Fruit fly (Drosophila melanogaster) whole organism, embryonic: ENCODE measurements around the gene CG2256.
A peak's percentile ranks its signal among the peaks of the same experiment; 100 is the strongest.

Experiments
- Asciz ChIP-seq: fragments of 200-800 bp; sonication (Bioruptor generic); optimal IDR thresholded peaks from 2 replicates; lab custom pipeline; 2017; ENCODE audit warnings: missing biosample characterization, mild to moderate bottlenecking, missing genetic modification characterization, missing genetic modification reagents
- B-H1 ChIP-seq: fragments of 200-800 bp; sonication (Bioruptor generic); IDR thresholded peaks from 3 replicates; pipeline ENCODE4 v1.3.6; 2022; ENCODE audit warnings: missing biosample characterization, missing genetic modification characterization
- Bteb2 ChIP-seq: fragments of 200-800 bp; sonication (Bioruptor generic); optimal IDR thresholded peaks from 2 replicates; lab custom pipeline; 2016; ENCODE audit warnings: missing biosample characterization, missing genetic modification characterization
- CG1233 ChIP-seq: fragments of 200-800 bp; sonication (Bioruptor generic); optimal IDR thresholded peaks from 4 replicates; lab custom pipeline; 2018; ENCODE audit warnings: missing biosample characterization, mild to moderate bottlenecking, missing genetic modification characterization
- CG13287 ChIP-seq: fragments of 200-800 bp; sonication (Bioruptor generic); IDR thresholded peaks from 2 replicates; pipeline ENCODE4 v1.3.6; 2022; ENCODE audit warnings: missing biosample characterization, missing genetic modification characterization; ENCODE audit not compliant: partially characterized antibody
- CG14710 ChIP-seq: fragments of 200-800 bp; sonication (Bioruptor generic); optimal IDR thresholded peaks from 3 replicates; lab custom pipeline; 2019; ENCODE audit warnings: missing biosample characterization, mild to moderate bottlenecking, missing genetic modification characterization, moderate library complexity
- CG15601 ChIP-seq: fragments of 200-800 bp; sonication (Bioruptor generic); optimal IDR thresholded peaks from 3 replicates; lab custom pipeline; 2019; ENCODE audit warnings: missing biosample characterization, mild to moderate bottlenecking, missing genetic modification characterization, moderate library complexity
- CG15696 ChIP-seq: fragments of 200-800 bp; sonication (Bioruptor generic); optimal IDR thresholded peaks from 2 replicates; lab custom pipeline; 2019; ENCODE audit warnings: missing biosample characterization, mild to moderate bottlenecking, missing genetic modification characterization, moderate library complexity
- CG18599 ChIP-seq: fragments of 200-800 bp; sonication (Bioruptor generic); optimal IDR thresholded peaks from 3 replicates; lab custom pipeline; 2017; ENCODE audit warnings: missing biosample characterization, missing genetic modification characterization, mild to moderate bottlenecking, moderate library complexity, missing genetic modification reagents
- CG18619 ChIP-seq: fragments of 200-800 bp; sonication (Bioruptor generic); optimal IDR thresholded peaks from 3 replicates; lab custom pipeline; 2017; ENCODE audit warnings: missing biosample characterization, mild to moderate bottlenecking, missing genetic modification characterization
- CG2712 ChIP-seq: fragments of 200-800 bp; optimal IDR thresholded peaks from 3 replicates; lab custom pipeline; 2019; ENCODE audit warnings: missing biosample characterization, mild to moderate bottlenecking, missing genetic modification characterization, moderate library complexity
- CG30431 ChIP-seq: fragments of 200-800 bp; sonication (Bioruptor generic); optimal IDR thresholded peaks from 2 replicates; lab custom pipeline; 2017; ENCODE audit warnings: missing biosample characterization, missing genetic modification characterization
- CG3065 ChIP-seq: fragments of 200-800 bp; sonication (Bioruptor generic); optimal IDR thresholded peaks from 2 replicates; lab custom pipeline; 2016; ENCODE audit warnings: missing biosample characterization, missing genetic modification characterization
- CG3281 ChIP-seq: fragments of 200-800 bp; sonication (Bioruptor generic); optimal IDR thresholded peaks from 3 replicates; lab custom pipeline; 2017; ENCODE audit warnings: missing biosample characterization, mild to moderate bottlenecking, missing genetic modification characterization
- CG34224 ChIP-seq: fragments of 200-800 bp; sonication (Bioruptor generic); IDR thresholded peaks from 3 replicates; pipeline ENCODE4 v1.3.6; 2022; ENCODE audit warnings: missing biosample characterization, missing genetic modification characterization; ENCODE audit not compliant: partially characterized antibody
- CG3995 ChIP-seq: fragments of 200-800 bp; sonication (Bioruptor generic); optimal IDR thresholded peaks from 3 replicates; lab custom pipeline; 2016; ENCODE audit warnings: missing biosample characterization, missing genetic modification characterization
- CG42726 ChIP-seq: fragments of 200-800 bp; sonication (Bioruptor generic); IDR thresholded peaks from 2 replicates; pipeline ENCODE4 v1.3.6; 2022; ENCODE audit warnings: missing biosample characterization, missing genetic modification characterization; ENCODE audit not compliant: partially characterized antibody
- CG4617 ChIP-seq: fragments of 200-800 bp; sonication (Bioruptor generic); optimal IDR thresholded peaks from 3 replicates; lab custom pipeline; 2016; ENCODE audit warnings: missing biosample characterization, missing genetic modification characterization, borderline replicate concordance
- CG6272 ChIP-seq: fragments of 200-800 bp; sonication (Bioruptor generic); IDR thresholded peaks from 2 replicates; pipeline ENCODE4 v1.3.6; 2022; ENCODE audit warnings: missing biosample characterization, missing genetic modification characterization
- CG9876 ChIP-seq: fragments of 200-800 bp; sonication (Bioruptor generic); optimal IDR thresholded peaks from 2 replicates; lab custom pipeline; 2016; ENCODE audit warnings: missing biosample characterization, missing genetic modification characterization
- Chrac-16 ChIP-seq: fragments of 200-800 bp; sonication (Bioruptor generic); optimal IDR thresholded peaks from 3 replicates; lab custom pipeline; 2016; ENCODE audit warnings: missing biosample characterization, missing genetic modification characterization
- CkIIα-i1 ChIP-seq: fragments of 200-800 bp; sonication (Bioruptor generic); IDR thresholded peaks from 2 replicates; pipeline ENCODE4 v1.3.6; 2022; ENCODE audit warnings: missing biosample characterization, missing genetic modification characterization
- CrebB ChIP-seq: fragments of 200-800 bp; sonication (Bioruptor generic); optimal IDR thresholded peaks from 3 replicates; lab custom pipeline; 2018; ENCODE audit warnings: missing biosample characterization, mild to moderate bottlenecking, missing genetic modification characterization
- HLH4C ChIP-seq: fragments of 200-800 bp; sonication (Bioruptor generic); IDR thresholded peaks from 3 replicates; pipeline ENCODE4 v1.3.6; 2022; ENCODE audit warnings: missing biosample characterization, missing genetic modification characterization; ENCODE audit not compliant: partially characterized antibody
- Hey ChIP-seq: fragments of 200-800 bp; sonication (Bioruptor generic); optimal IDR thresholded peaks from 3 replicates; lab custom pipeline; 2018; ENCODE audit warnings: missing biosample characterization, mild to moderate bottlenecking, missing genetic modification characterization
- NC2β ChIP-seq: fragments of 200-800 bp; sonication (Bioruptor generic); optimal IDR thresholded peaks from 2 replicates; lab custom pipeline; 2016; ENCODE audit warnings: missing biosample characterization, missing genetic modification characterization
- Neu2 ChIP-seq: fragments of 200-800 bp; sonication (Bioruptor generic); optimal IDR thresholded peaks from 3 replicates; lab custom pipeline; 2016; ENCODE audit warnings: missing biosample characterization, missing genetic modification characterization, borderline replicate concordance
- Oaz ChIP-seq: fragments of 200-800 bp; sonication (Bioruptor generic); IDR thresholded peaks from 2 replicates; pipeline ENCODE4 v1.3.6; 2022; ENCODE audit warnings: missing biosample characterization, missing genetic modification characterization
- Ravus ChIP-seq: fragments of 200-800 bp; sonication (Bioruptor generic); IDR thresholded peaks from 2 replicates; pipeline ENCODE4 v1.3.6; 2022; ENCODE audit warnings: missing biosample characterization, missing genetic modification characterization
- Side ChIP-seq: fragments of 200-800 bp; sonication (Bioruptor generic); optimal IDR thresholded peaks from 2 replicates; lab custom pipeline; 2016; ENCODE audit warnings: missing biosample characterization, missing genetic modification characterization
- Sry-β ChIP-seq: fragments of 200-800 bp; sonication (Bioruptor generic); optimal IDR thresholded peaks from 2 replicates; lab custom pipeline; 2018; ENCODE audit warnings: missing biosample characterization, mild to moderate bottlenecking, missing genetic modification characterization, moderate library complexity
- chm ChIP-seq: fragments of 200-800 bp; sonication (Bioruptor generic); IDR thresholded peaks from 2 replicates; pipeline ENCODE4 v1.3.6; 2022; ENCODE audit warnings: missing biosample characterization, missing genetic modification characterization
- chn ChIP-seq: fragments of 200-800 bp; sonication (Bioruptor generic); optimal IDR thresholded peaks from 2 replicates; lab custom pipeline; 2016; ENCODE audit warnings: missing biosample characterization, missing genetic modification characterization
- dan ChIP-seq: fragments of 200-800 bp; sonication (Bioruptor generic); IDR thresholded peaks from 2 replicates; pipeline ENCODE4 v1.3.6; 2022; ENCODE audit warnings: missing biosample characterization, missing genetic modification characterization
- dmrt99B ChIP-seq: fragments of 200-800 bp; sonication (Bioruptor generic); optimal IDR thresholded peaks from 2 replicates; lab custom pipeline; 2018; ENCODE audit warnings: missing biosample characterization, mild to moderate bottlenecking, missing genetic modification characterization, moderate library complexity
- ems ChIP-seq: fragments of 200-800 bp; sonication (Bioruptor generic); optimal IDR thresholded peaks from 3 replicates; lab custom pipeline; 2016; ENCODE audit warnings: missing biosample characterization, missing genetic modification characterization
- eve ChIP-seq, 2 experiments: fragments of >200 bp; optimal IDR thresholded peaks; 2 replicates each; lab custom pipeline; 2017; ENCODE audit warnings: missing biosample characterization in 2 of 2, missing genetic modification characterization in 2 of 2
- ftz-f1 ChIP-seq: fragments of 200-800 bp; sonication (Bioruptor generic); optimal IDR thresholded peaks from 2 replicates; lab custom pipeline; 2016; ENCODE audit warnings: missing biosample characterization, missing genetic modification characterization
- kah ChIP-seq: fragments of 200-800 bp; sonication (Bioruptor generic); optimal IDR thresholded peaks from 2 replicates; lab custom pipeline; 2018; ENCODE audit warnings: missing biosample characterization, mild to moderate bottlenecking, missing genetic modification characterization
- onecut ChIP-seq: fragments of 200-800 bp; sonication (Bioruptor generic); IDR thresholded peaks from 2 replicates; pipeline ENCODE4 v1.3.6; 2022; ENCODE audit warnings: missing biosample characterization, missing genetic modification characterization
- pho ChIP-seq: fragments of 200-800 bp; sonication (Bioruptor generic); optimal IDR thresholded peaks from 2 replicates; lab custom pipeline; 2016; ENCODE audit warnings: missing biosample characterization, missing genetic modification characterization
- prd ChIP-seq, 3 experiments: fragments of >200 bp in 2 of 3; fragments of 200-800 bp in 1 of 3; sonication (Bioruptor generic) in 1 of 3; optimal IDR thresholded peaks in 2 of 3; IDR thresholded peaks in 1 of 3; 2 replicates in 2 of 3; 3 replicates in 1 of 3; pipeline versions ENCODE4 v1.3.6 to Lab custom; 2017 to 2022; ENCODE audit warnings: missing biosample characterization in 1 of 3, missing genetic modification characterization in 1 of 3
- pum ChIP-seq: fragments of 200-800 bp; sonication (Bioruptor generic); optimal IDR thresholded peaks from 2 replicates; lab custom pipeline; 2016; ENCODE audit warnings: missing biosample characterization, missing genetic modification characterization
- rib ChIP-seq: fragments of 200-800 bp; sonication (Bioruptor generic); IDR thresholded peaks from 2 replicates; pipeline ENCODE4 v1.3.6; 2022; ENCODE audit warnings: missing biosample characterization, missing genetic modification characterization
- sens ChIP-seq: fragments of 200-800 bp; sonication (Bioruptor generic); peaks from one replicate; lab custom pipeline; 2016; ENCODE audit warnings: missing biosample characterization, missing genetic modification characterization
- tio ChIP-seq: fragments of 200-800 bp; sonication (Bioruptor generic); optimal IDR thresholded peaks from 2 replicates; lab custom pipeline; 2017; ENCODE audit warnings: missing biosample characterization, missing genetic modification characterization, inconsistent platforms
- wek ChIP-seq: fragments of 200-800 bp; sonication (Bioruptor generic); optimal IDR thresholded peaks from 3 replicates; lab custom pipeline; 2018; ENCODE audit warnings: missing biosample characterization, mild to moderate bottlenecking, missing genetic modification characterization, moderate library complexity
- zen2 ChIP-seq: fragments of 200-800 bp; sonication (Bioruptor generic); IDR thresholded peaks from 3 replicates; pipeline ENCODE4 v1.3.6; 2022; ENCODE audit warnings: missing biosample characterization, missing genetic modification characterization; ENCODE audit not compliant: partially characterized antibody
- zfh2 ChIP-seq: fragments of 200-800 bp; sonication (Bioruptor generic); optimal IDR thresholded peaks from 2 replicates; lab custom pipeline; 2016; ENCODE audit warnings: missing biosample characterization, missing genetic modification characterization

Gene CG2256

DNA sequence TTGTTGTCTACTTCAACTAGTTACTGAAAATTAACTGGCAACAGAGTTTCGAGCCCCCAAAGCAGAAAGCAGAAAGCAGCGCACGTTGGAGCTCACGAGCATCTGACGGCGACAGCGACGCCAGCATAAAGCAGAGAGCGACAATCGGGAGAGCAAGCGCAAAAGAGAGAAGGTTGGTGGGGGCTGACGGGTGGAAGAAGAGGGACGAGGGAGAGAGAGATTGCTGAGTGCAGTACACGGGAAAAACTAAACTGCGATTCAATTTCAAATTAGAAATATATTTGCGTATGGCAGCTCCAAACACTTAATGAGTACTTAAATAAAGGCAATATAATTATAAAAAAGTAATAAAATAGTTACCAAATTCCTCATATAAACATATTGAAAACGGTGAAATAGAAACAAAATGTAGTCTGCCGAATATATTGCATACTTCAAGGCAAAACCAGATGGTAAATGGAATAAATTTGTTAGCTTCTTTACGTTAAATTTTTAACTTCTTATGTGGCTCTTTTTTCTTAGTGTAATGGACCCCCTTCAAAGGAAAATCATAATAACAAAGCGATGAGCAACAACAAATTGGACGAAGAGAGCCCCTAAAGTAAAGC lies 5.2 kb upstream of the CG2256 start (continued):
- TF ChIP-seq tio (GFP tag; lab: Kevin White, UChicago) (peak; percentile 92), sens (peak; percentile 98), Neu2 (no peak), CG14710 (peak; percentile 92), CG3065 (GFP tag; lab: Kevin White, UChicago) (peak; percentile 84), CG9876 (GFP tag; lab: Kevin White, UChicago) (peak; percentile 25), CG1233 (GFP tag; lab: Kevin White, UChicago) (peak; percentile 93), chn (GFP tag; lab: Kevin White, UChicago) (peak; percentile 82), chm (GFP tag; lab: Robert Waterston, UW) (peak; percentile 52; the same call in 1 of the 2 replicates), kah (GFP tag; lab: Kevin White, UChicago) (peak; percentile 87), CG3281 (GFP tag; lab: Kevin White, UChicago) (peak; percentile 95), onecut (GFP tag; lab: Robert Waterston, UW) (peak; percentile 87), CG34224 (GFP tag; lab: Robert Waterston, UW) (no peak), dan (GFP tag; lab: Robert Waterston, UW) (no peak; the same call in 1 of the 2 replicates), Chrac-16 (GFP tag; lab: Kevin White, UChicago) (peak; percentile 92), CG18599 (GFP tag; lab: Kevin White, UChicago) (peak; percentile 97), CrebB (tag; lab: Kevin White, UChicago) (peak; percentile 92), eve (GFP tag; optimal IDR thresholded peaks at IDR 0.05; lab: Kevin White, UChicago) (peak in 1 of 2 experiments; percentile 98), CG6272 (GFP tag; lab: Robert Waterston, UW) (peak; percentile 90), CG4617 (GFP tag; lab: Kevin White, UChicago) (peak; percentile 68), rib (GFP tag; lab: Robert Waterston, UW) (peak; percentile 70), CG13287 (GFP tag; lab: Robert Waterston, UW) (no peak), B-H1 (GFP tag; lab: Robert Waterston, UW) (peak; percentile 84), Hey (tag; lab: Kevin White, UChicago) (peak; percentile 71), dmrt99B (tag; lab: Kevin White, UChicago) (peak; percentile 98), HLH4C (GFP tag; lab: Robert Waterston, UW) (no peak), pum (GFP tag; lab: Kevin White, UChicago) (peak; percentile 71), Bteb2 (GFP tag; lab: Kevin White, UChicago) (peak; percentile 85), CG15601 (tag; lab: Kevin White, UChicago) (peak; percentile 95), pho (GFP tag; lab: Kevin White, UChicago) (peak; percentile 80), CG2712 (tag; lab: Kevin White, UChicago) (peak; percentile 97), Sry-β (GFP tag; lab: Kevin White, UChicago) (peak; percentile 57), zen2 (GFP tag; lab: Robert Waterston, UW) (no peak), wek (GFP tag; lab: Kevin White, UChicago) (peak; percentile 75), Side (GFP tag; lab: Kevin White, UChicago) (peak; percentile 54), Oaz (GFP tag; lab: Robert Waterston, UW) (peak; percentile 84), NC2β (peak; percentile 68), CG18619 (peak; percentile 95), ftz-f1 (peak; percentile 25), CG30431 (GFP tag; lab: Kevin White, UChicago) (peak; percentile 84), CG3995 (GFP tag; lab: Kevin White, UChicago) (peak; percentile 37), prd (optimal IDR thresholded peaks at IDR 0.05; lab: Kevin White, UChicago) (no peak), prd (GFP tag; IDR thresholded peaks at IDR 0.05; lab: Robert Waterston, UW) (peak; percentile 94), Ravus (GFP tag; lab: Robert Waterston, UW) (peak; percentile 79), zfh2 (GFP tag; lab: Kevin White, UChicago) (peak; percentile 71), CG42726 (GFP tag; lab: Robert Waterston, UW) (no peak), CkIIα-i1 (peak; percentile 51; the same call in 1 of the 2 replicates), ems (GFP tag; lab: Kevin White, UChicago) (peak; percentile 77), CG15696 (tag; lab: Kevin White, UChicago) (peak; percentile 81), Asciz (GFP tag; lab: Kevin White, UChicago) (peak; percentile 94)
